Fruit fly (Drosophila melanogaster) whole organism, pupa: ENCODE data around the gene Phlpp.
A peak's percentile ranks its signal among the peaks of the same experiment; 100 is the strongest.

ENCODE experiments used
- CG10348 ChIP-seq: fragments of 200-800 bp; sonication (Bioruptor generic); IDR thresholded peaks from 2 replicates; pipeline ENCODE4 v1.3.6; 2022; ENCODE audit warnings: missing biosample characterization, missing genetic modification characterization
- CG12605 ChIP-seq: fragments of 200-800 bp; sonication (Bioruptor generic); IDR thresholded peaks from 2 replicates; pipeline ENCODE4 v1.3.6; 2022; ENCODE audit warnings: missing biosample characterization, missing genetic modification characterization
- CG13204 ChIP-seq: fragments of 200-800 bp; sonication (Bioruptor generic); optimal IDR thresholded peaks from 2 replicates; lab custom pipeline; 2018; ENCODE audit warnings: missing biosample characterization, mild to moderate bottlenecking, missing genetic modification characterization, moderate library complexity
- CG14655 ChIP-seq: fragments of 200-800 bp; sonication (Bioruptor generic); optimal IDR thresholded peaks from 3 replicates; lab custom pipeline; 2017; ENCODE audit warnings: mild to moderate bottlenecking, missing biosample characterization, missing genetic modification reagents, missing genetic modification characterization
- CG15710 ChIP-seq: fragments of 200-800 bp; sonication (Bioruptor generic); optimal IDR thresholded peaks from 2 replicates; lab custom pipeline; 2018; ENCODE audit warnings: missing biosample characterization, mild to moderate bottlenecking, missing genetic modification characterization, moderate library complexity
- CG17806 ChIP-seq: fragments of 200-800 bp; sonication (Bioruptor generic); optimal IDR thresholded peaks from 2 replicates; lab custom pipeline; 2018; ENCODE audit warnings: missing biosample characterization, mild to moderate bottlenecking, missing genetic modification characterization, moderate library complexity
- CG32121 ChIP-seq: fragments of 200-800 bp; sonication (Bioruptor generic); IDR thresholded peaks from 2 replicates; pipeline ENCODE4 v1.3.6; 2022; ENCODE audit warnings: missing biosample characterization, missing genetic modification characterization
- CG34367 ChIP-seq: fragments of 200-800 bp; sonication (Bioruptor generic); optimal IDR thresholded peaks from 2 replicates; lab custom pipeline; 2018; ENCODE audit warnings: missing biosample characterization, mild to moderate bottlenecking, missing genetic modification characterization
- CG4496 ChIP-seq: fragments of 200-800 bp; sonication (Bioruptor generic); IDR thresholded peaks from 3 replicates; pipeline ENCODE4 v1.3.6; 2022; ENCODE audit warnings: missing biosample characterization, missing genetic modification characterization
- CG8159 ChIP-seq: fragments of 200-800 bp; sonication (Bioruptor generic); optimal IDR thresholded peaks from 3 replicates; lab custom pipeline; 2018; ENCODE audit warnings: missing biosample characterization, mild to moderate bottlenecking, missing genetic modification characterization, moderate library complexity
- CG8301 ChIP-seq: fragments of 200-800 bp; sonication (Bioruptor generic); optimal IDR thresholded peaks from 2 replicates; lab custom pipeline; 2018; ENCODE audit warnings: missing biosample characterization, mild to moderate bottlenecking, missing genetic modification characterization
- CG9948 ChIP-seq: fragments of 200-800 bp; sonication (Bioruptor generic); optimal IDR thresholded peaks from 2 replicates; lab custom pipeline; 2018; ENCODE audit warnings: missing biosample characterization, mild to moderate bottlenecking, missing genetic modification characterization, moderate library complexity
- D1 ChIP-seq: fragments of 200-800 bp; sonication (Bioruptor generic); optimal IDR thresholded peaks from 2 replicates; lab custom pipeline; 2018; ENCODE audit warnings: missing biosample characterization, mild to moderate bottlenecking, missing genetic modification characterization, moderate library complexity
- EcR ChIP-seq: fragments of 200-800 bp; sonication (Bioruptor generic); optimal IDR thresholded peaks from 3 replicates; lab custom pipeline; 2019; ENCODE audit warnings: missing biosample characterization, missing genetic modification characterization, mild to moderate bottlenecking, moderate library complexity, missing genetic modification reagents
- Ets98B ChIP-seq: fragments of 200-800 bp; sonication (Bioruptor generic); IDR thresholded peaks from 2 replicates; pipeline ENCODE4 v1.3.6; 2022; ENCODE audit warnings: missing biosample characterization, missing genetic modification characterization
- Pif1A ChIP-seq: fragments of 200-800 bp; sonication (Bioruptor generic); optimal IDR thresholded peaks from 3 replicates; lab custom pipeline; 2016; ENCODE audit warnings: missing biosample characterization, missing genetic modification characterization
- Pif1B ChIP-seq: fragments of 200-800 bp; sonication (Bioruptor generic); optimal IDR thresholded peaks from 3 replicates; lab custom pipeline; 2016; ENCODE audit warnings: missing biosample characterization, missing genetic modification characterization
- Snoo ChIP-seq: fragments of 200-800 bp; sonication (Bioruptor generic); optimal IDR thresholded peaks from 3 replicates; lab custom pipeline; 2017; ENCODE audit warnings: missing biosample characterization, mild to moderate bottlenecking, missing genetic modification characterization, inconsistent platforms
- fd96Ca ChIP-seq: fragments of 200-800 bp; sonication (Bioruptor generic); IDR thresholded peaks from 3 replicates; pipeline ENCODE4 v1.3.6; 2022; ENCODE audit warnings: missing biosample characterization, missing genetic modification characterization
- gl ChIP-seq: fragments of 200-800 bp; sonication (Bioruptor generic); optimal IDR thresholded peaks from 2 replicates; lab custom pipeline; 2018; ENCODE audit warnings: missing biosample characterization, mild to moderate bottlenecking, missing genetic modification characterization
- rn ChIP-seq: fragments of 200-800 bp; sonication (Bioruptor generic); IDR thresholded peaks from 2 replicates; pipeline ENCODE4 v1.3.6; 2022; ENCODE audit warnings: missing biosample characterization, missing genetic modification characterization

Phlpp gene

dm6 chr2L:19037011-19037410, 21.9 kb upstream of the Phlpp start:
- TF ChIP-seq CG32121 (GFP tag; lab: Robert Waterston, UW): peak; percentile 27; the same call in 1 of the 2 replicates
- TF ChIP-seq CG13204 (GFP tag; lab: Kevin White, UChicago): no peak

dm6 chr2L:19037455-19037854, 21.5 kb upstream of the Phlpp start:
- no peak for TF ChIP-seq CG14655 (GFP tag; lab: Kevin White, UChicago)
- TF ChIP-seq fd96Ca (GFP tag; lab: Robert Waterston, UW): no peak
- TF ChIP-seq CG4496 (GFP tag; lab: Robert Waterston, UW): peak; percentile 26; the same call in 1 of the 3 replicates
- TF ChIP-seq Ets98B (GFP tag; lab: Robert Waterston, UW): no peak
- TF ChIP-seq CG34367 (tag; lab: Kevin White, UChicago): no peak
- no peak for TF ChIP-seq CG10348 (GFP tag; lab: Robert Waterston, UW)
- TF ChIP-seq CG17806 (tag; lab: Kevin White, UChicago): no peak

- no peak for TF ChIP-seq CG8301
- no peak for TF ChIP-seq CG14655 (GFP tag; lab: Kevin White, UChicago)
- TF ChIP-seq Snoo: no peak
- TF ChIP-seq Pif1B (GFP tag; lab: Kevin White, UChicago): no peak
- no peak for TF ChIP-seq Pif1A (GFP tag; lab: Kevin White, UChicago)
- TF ChIP-seq CG4496 (GFP tag; lab: Robert Waterston, UW): no peak
- TF ChIP-seq CG10348 (GFP tag; lab: Robert Waterston, UW): no peak
- no peak for TF ChIP-seq fd96Ca (GFP tag; lab: Robert Waterston, UW)
These were observed 17.3 kb upstream of the Phlpp start, which contains the start of gene Catsup for dm6 chr2L:19041590-19041989. TSS of gene Catsup (plus strand) at chr2L:19041862.

dm6 chr2L:19045111-19045560, 13.8 kb upstream of the Phlpp start, which contains the start of the genes Ttc19 and Acn:
TSS of gene Ttc19 (minus strand) at chr2L:19045148.
TSS of gene Acn (plus strand) at chr2L:19045355.
- TF ChIP-seq CG4496 (GFP tag; lab: Robert Waterston, UW) (peak; percentile 83; the same call in 2 of the 3 replicates), Pif1A (GFP tag; lab: Kevin White, UChicago) (no peak), Ets98B (GFP tag; lab: Robert Waterston, UW) (peak; percentile 66; the same call in 1 of the 2 replicates), CG8159 (tag; lab: Kevin White, UChicago) (peak; percentile 71), CG34367 (tag; lab: Kevin White, UChicago) (peak; percentile 53), CG8301 (no peak), CG13204 (GFP tag; lab: Kevin White, UChicago) (no peak), CG32121 (GFP tag; lab: Robert Waterston, UW) (peak; percentile 78), fd96Ca (GFP tag; lab: Robert Waterston, UW) (peak; percentile 53; the same call in 1 of the 3 replicates), gl (tag; lab: Kevin White, UChicago) (peak; percentile 26), EcR (no peak), CG14655 (GFP tag; lab: Kevin White, UChicago) (no peak), D1 (tag; lab: Kevin White, UChicago) (no peak), CG17806 (tag; lab: Kevin White, UChicago) (peak; percentile 49), CG12605 (no peak), CG9948 (tag; lab: Kevin White, UChicago) (peak; percentile 43), Pif1B (GFP tag; lab: Kevin White, UChicago) (no peak), CG10348 (GFP tag; lab: Robert Waterston, UW) (no peak), CG15710 (peak; percentile 77), rn (GFP tag; lab: Robert Waterston, UW) (peak; percentile 63; the same call in 1 of the 2 replicates), Snoo (peak; percentile 67)

- TF ChIP-seq CG8159 (tag; lab: Kevin White, UChicago) (peak; percentile 4), gl (tag; lab: Kevin White, UChicago) (no peak)
These were observed 10.0 kb upstream of the Phlpp start, which contains the start of gene CG10470 for dm6 chr2L:19048912-19049311. TSS of gene CG10470 (plus strand) at chr2L:19049076.

- TF ChIP-seq D1 (tag; lab: Kevin White, UChicago) (no peak), rn (GFP tag; lab: Robert Waterston, UW) (peak; percentile 76), CG34367 (tag; lab: Kevin White, UChicago) (peak; percentile 61), CG12605 (peak; percentile 64; the same call in 1 of the 2 replicates), gl (tag; lab: Kevin White, UChicago) (peak; percentile 39), Ets98B (GFP tag; lab: Robert Waterston, UW) (peak; percentile 78), CG17806 (tag; lab: Kevin White, UChicago) (peak; percentile 78), CG4496 (GFP tag; lab: Robert Waterston, UW) (peak; percentile 93), CG8159 (tag; lab: Kevin White, UChicago) (peak; percentile 75), CG9948 (tag; lab: Kevin White, UChicago) (peak; percentile 74), CG8301 (peak; percentile 71), CG13204 (GFP tag; lab: Kevin White, UChicago) (no peak), fd96Ca (GFP tag; lab: Robert Waterston, UW) (peak; percentile 45; the same call in 1 of the 3 replicates), CG14655 (GFP tag; lab: Kevin White, UChicago) (no peak), CG15710 (peak; percentile 77), CG32121 (GFP tag; lab: Robert Waterston, UW) (peak; percentile 87), CG10348 (GFP tag; lab: Robert Waterston, UW) (no peak), Snoo (peak; percentile 60)
These were observed 7.3 kb upstream of the Phlpp start, which contains the start of gene Rpn3 for dm6 chr2L:19051534-19052100. TSS of gene Rpn3 (plus strand) at chr2L:19051790.
